Worm (Caenorhabditis elegans) whole organism, young adult: ENCODE results near the gene noca-1.
"Not testable (repeated sequence)": the region's sequence is repeated elsewhere in the genome, so short reads cannot be mapped to it uniquely, and the experiment has no call there.

ENCODE experiments used
- B0019.2 ChIP-seq: fragments of 200-800 bp; sonication (Bioruptor generic); conservative IDR thresholded peaks from 2 replicates; pipeline ENCODE4 v1.3.6; 2022; ENCODE audit warnings: missing genetic modification reagents, missing genetic modification characterization, missing compliant biosample characterization
- B0035.1 ChIP-seq: sonication (generic microtip); optimal IDR thresholded peaks from 2 replicates; lab custom pipeline; 2016; ENCODE audit warnings: missing genetic modification characterization, mild to moderate bottlenecking, missing compliant biosample characterization, missing genotype, missing genetic modification reagents
- D2030.7 ChIP-seq: fragments of 200-800 bp; sonication (Bioruptor generic); IDR thresholded peaks from 2 replicates; pipeline ENCODE4 v1.3.6; 2022; ENCODE audit warnings: missing genetic modification reagents, missing genetic modification characterization, missing compliant biosample characterization
- F10E7.11 ChIP-seq: sonication (generic microtip); optimal IDR thresholded peaks from 2 replicates; lab custom pipeline; 2017; ENCODE audit warnings: mild to moderate bottlenecking, missing genetic modification characterization, moderate library complexity, missing compliant biosample characterization
- F23B12.7 ChIP-seq: sonication (generic microtip); optimal IDR thresholded peaks from 2 replicates; lab custom pipeline; 2017; ENCODE audit warnings: missing genetic modification characterization, mild to moderate bottlenecking, missing compliant biosample characterization, antibody characterized with exemption, moderate library complexity; ENCODE audit not compliant: insufficient read depth
- F33H1.4 ChIP-seq: fragments of 200-800 bp; sonication (Bioruptor generic); IDR thresholded peaks from 2 replicates; pipeline ENCODE4 v1.3.6; 2022; ENCODE audit warnings: missing genetic modification reagents, missing genetic modification characterization, missing compliant biosample characterization
- F57A8.1 ChIP-seq: fragments of 200-800 bp; sonication (Bioruptor generic); optimal IDR thresholded peaks from 2 replicates; lab custom pipeline; 2018; ENCODE audit warnings: mild to moderate bottlenecking, missing genetic modification characterization, moderate library complexity, missing compliant biosample characterization
- T07F8.4 ChIP-seq: sonication (generic microtip); optimal IDR thresholded peaks from 2 replicates; lab custom pipeline; 2016; ENCODE audit warnings: mild to moderate bottlenecking, missing genetic modification characterization, moderate library complexity, missing compliant biosample characterization
- Y53G8AR.9 ChIP-seq: fragments of 200-800 bp; sonication (Bioruptor generic); conservative IDR thresholded peaks from 2 replicates; pipeline ENCODE4 v1.3.6; 2022; ENCODE audit warnings: missing genetic modification reagents, missing genetic modification characterization, missing compliant biosample characterization
- Y95B8A.8 ChIP-seq: fragments of 200-800 bp; sonication (Bioruptor generic); IDR thresholded peaks from 2 replicates; pipeline ENCODE4 v1.3.6; 2022; ENCODE audit warnings: missing genetic modification reagents, missing genetic modification characterization, missing compliant biosample characterization
- aptf-2 ChIP-seq: fragments of 200-800 bp; sonication (Bioruptor generic); conservative IDR thresholded peaks from 2 replicates; pipeline ENCODE4 v1.3.6; 2022; ENCODE audit warnings: missing genetic modification reagents, missing genetic modification characterization, missing compliant biosample characterization
- aptf-3 ChIP-seq: fragments of 200-800 bp; sonication (Bioruptor generic); IDR thresholded peaks from 2 replicates; pipeline ENCODE4 v1.3.6; 2022; ENCODE audit warnings: missing genetic modification characterization, missing compliant biosample characterization
- attf-3 ChIP-seq: fragments of 200-800 bp; sonication (Bioruptor generic); conservative IDR thresholded peaks from 2 replicates; pipeline ENCODE4 v1.3.6; 2022; ENCODE audit warnings: missing genetic modification reagents, missing genetic modification characterization, missing compliant biosample characterization
- attf-5 ChIP-seq: fragments of 200-800 bp; sonication (Bioruptor generic); optimal IDR thresholded peaks from 2 replicates; lab custom pipeline; 2018; ENCODE audit warnings: mild to moderate bottlenecking, missing genetic modification characterization, missing compliant biosample characterization
- bed-2 ChIP-seq: fragments of 200-800 bp; sonication (Bioruptor generic); IDR thresholded peaks from 2 replicates; pipeline ENCODE4 v1.3.6; 2022; ENCODE audit warnings: missing genetic modification reagents, missing genetic modification characterization, missing compliant biosample characterization
- ceh-58 ChIP-seq: fragments of 200-800 bp; sonication (Bioruptor generic); IDR thresholded peaks from 2 replicates; pipeline ENCODE4 v1.3.6; 2022; ENCODE audit warnings: missing genetic modification characterization, missing compliant biosample characterization
- dox-1 ChIP-seq: fragments of 200-800 bp; sonication (Bioruptor generic); IDR thresholded peaks from 2 replicates; pipeline ENCODE4 v1.3.6; 2022; ENCODE audit warnings: missing genetic modification reagents, missing genetic modification characterization, missing compliant biosample characterization
- egl-44 ChIP-seq: fragments of 200-800 bp; sonication (Bioruptor generic); IDR thresholded peaks from 2 replicates; pipeline ENCODE4 v1.3.6; 2022; ENCODE audit warnings: missing genetic modification reagents, missing genetic modification characterization, missing compliant biosample characterization
- him-1 ChIP-seq: sonication (generic microtip); optimal IDR thresholded peaks from 2 replicates; lab custom pipeline; 2016; ENCODE audit warnings: missing genotype, missing genetic modification reagents, missing genetic modification characterization, missing compliant biosample characterization
- hlh-26 ChIP-seq: fragments of 200-800 bp; sonication (Bioruptor generic); conservative IDR thresholded peaks from 2 replicates; pipeline ENCODE4 v1.3.6; 2022; ENCODE audit warnings: missing genetic modification reagents, missing genetic modification characterization, missing compliant biosample characterization
- hmg-1.2 ChIP-seq: fragments of 200-800 bp; sonication (Bioruptor generic); IDR thresholded peaks from 2 replicates; pipeline ENCODE4 v1.3.6; 2022; ENCODE audit warnings: missing genetic modification reagents, missing genetic modification characterization, missing compliant biosample characterization
- hmg-20 ChIP-seq: fragments of 200-800 bp; sonication (Bioruptor generic); IDR thresholded peaks from 2 replicates; pipeline ENCODE4 v1.3.6; 2022; ENCODE audit warnings: missing genetic modification reagents, missing genetic modification characterization, missing compliant biosample characterization
- hrde-1 ChIP-seq: sonication (generic microtip); optimal IDR thresholded peaks from 2 replicates; lab custom pipeline; 2016; ENCODE audit warnings: missing genetic modification characterization, mild to moderate bottlenecking, missing compliant biosample characterization, moderate library complexity, missing genotype, missing genetic modification reagents, borderline replicate concordance
- lag-1 ChIP-seq: fragments of 200-800 bp; sonication (Bioruptor generic); IDR thresholded peaks from 2 replicates; pipeline ENCODE4 v1.3.6; 2022; ENCODE audit warnings: missing genetic modification reagents, missing genetic modification characterization, missing compliant biosample characterization
- let-607 ChIP-seq, 2 experiments: fragments of 200-800 bp in 1 of 2; sonication (Bioruptor generic) in 1 of 2; sonication (generic microtip) in 1 of 2; optimal IDR thresholded peaks; 2 replicates each; lab custom pipeline; 2016 to 2018; ENCODE audit warnings: mild to moderate bottlenecking in 2 of 2, missing compliant biosample characterization in 2 of 2, missing genetic modification characterization in 2 of 2, moderate library complexity in 2 of 2, missing genotype in 1 of 2
- lin-35 ChIP-seq, 3 experiments: fragments of 150-350 bp in 2 of 3; sonication (generic microtip) in 1 of 3; optimal IDR thresholded peaks; 2 replicates each; lab custom pipeline; 2014 to 2018; ENCODE audit warnings: missing biosample characterization in 3 of 3, missing genetic modification characterization in 3 of 3, missing genetic modification reagents in 3 of 3
- lin-40 ChIP-seq: sonication (generic microtip); optimal IDR thresholded peaks from 2 replicates; lab custom pipeline; 2016; ENCODE audit warnings: missing genetic modification characterization, mild to moderate bottlenecking, missing compliant biosample characterization, missing genotype, missing genetic modification reagents
- madf-6 ChIP-seq: fragments of 200-800 bp; sonication (Bioruptor generic); IDR thresholded peaks from 2 replicates; pipeline ENCODE4 v1.3.6; 2022; ENCODE audit warnings: missing genetic modification reagents, missing genetic modification characterization, missing compliant biosample characterization
- mcd-1 ChIP-seq: fragments of 200-800 bp; sonication (Bioruptor generic); IDR thresholded peaks from 2 replicates; pipeline ENCODE4 v1.3.6; 2022; ENCODE audit warnings: missing genetic modification reagents, missing genetic modification characterization, missing compliant biosample characterization
- mel-28 ChIP-seq: sonication (generic microtip); optimal IDR thresholded peaks from 2 replicates; lab custom pipeline; 2016; ENCODE audit warnings: borderline replicate concordance, mild to moderate bottlenecking, missing genetic modification characterization, missing compliant biosample characterization
- mes-4 ChIP-seq: sonication (generic microtip); optimal IDR thresholded peaks from 2 replicates; lab custom pipeline; 2016; ENCODE audit warnings: missing genotype, missing genetic modification characterization, missing compliant biosample characterization
- nhr-80 ChIP-seq: sonication (generic microtip); optimal IDR thresholded peaks from 2 replicates; lab custom pipeline; 2016; ENCODE audit warnings: missing genetic modification characterization, missing compliant biosample characterization
- pbrm-1 ChIP-seq: fragments of 200-800 bp; sonication (Bioruptor generic); IDR thresholded peaks from 2 replicates; pipeline ENCODE4 v1.3.6; 2022; ENCODE audit warnings: missing genetic modification reagents, missing genetic modification characterization, missing compliant biosample characterization
- sdz-38 ChIP-seq: sonication (generic microtip); optimal IDR thresholded peaks from 2 replicates; lab custom pipeline; 2016; ENCODE audit warnings: missing genotype, missing genetic modification characterization, missing compliant biosample characterization
- snpc-1.1 ChIP-seq: sonication (generic microtip); optimal IDR thresholded peaks from 2 replicates; lab custom pipeline; 2017; ENCODE audit warnings: missing genetic modification characterization, mild to moderate bottlenecking, missing compliant biosample characterization, antibody characterized with exemption, moderate library complexity, missing genotype, missing genetic modification reagents; ENCODE audit not compliant: insufficient read depth
- somi-1 ChIP-seq: fragments of 200-800 bp; sonication (Bioruptor generic); optimal IDR thresholded peaks from 2 replicates; lab custom pipeline; 2018; ENCODE audit warnings: mild to moderate bottlenecking, missing genetic modification characterization, missing compliant biosample characterization
- zfh-2 ChIP-seq: fragments of 200-800 bp; sonication (Bioruptor generic); conservative IDR thresholded peaks from 2 replicates; pipeline ENCODE4 v1.3.6; 2022; ENCODE audit warnings: missing genetic modification reagents, missing genetic modification characterization, missing compliant biosample characterization
- ztf-18 ChIP-seq: sonication (generic microtip); optimal IDR thresholded peaks from 2 replicates; lab custom pipeline; 2016; ENCODE audit warnings: missing genotype, mild to moderate bottlenecking, missing genetic modification characterization, missing compliant biosample characterization
- ztf-22 ChIP-seq: fragments of 200-800 bp; sonication (Bioruptor generic); optimal IDR thresholded peaks from 2 replicates; lab custom pipeline; 2018; ENCODE audit warnings: mild to moderate bottlenecking, missing genetic modification characterization, moderate library complexity, missing compliant biosample characterization
- ztf-25 ChIP-seq: fragments of 200-800 bp; sonication (Bioruptor generic); IDR thresholded peaks from 2 replicates; pipeline ENCODE4 v1.3.6; 2022; ENCODE audit warnings: missing genetic modification reagents, missing genetic modification characterization, missing compliant biosample characterization
- ztf-28 ChIP-seq: fragments of 200-800 bp; sonication (Bioruptor generic); IDR thresholded peaks from 2 replicates; pipeline ENCODE4 v1.3.6; 2022; ENCODE audit warnings: missing genetic modification reagents, missing genetic modification characterization, missing compliant biosample characterization

The noca-1 gene

DNA sequence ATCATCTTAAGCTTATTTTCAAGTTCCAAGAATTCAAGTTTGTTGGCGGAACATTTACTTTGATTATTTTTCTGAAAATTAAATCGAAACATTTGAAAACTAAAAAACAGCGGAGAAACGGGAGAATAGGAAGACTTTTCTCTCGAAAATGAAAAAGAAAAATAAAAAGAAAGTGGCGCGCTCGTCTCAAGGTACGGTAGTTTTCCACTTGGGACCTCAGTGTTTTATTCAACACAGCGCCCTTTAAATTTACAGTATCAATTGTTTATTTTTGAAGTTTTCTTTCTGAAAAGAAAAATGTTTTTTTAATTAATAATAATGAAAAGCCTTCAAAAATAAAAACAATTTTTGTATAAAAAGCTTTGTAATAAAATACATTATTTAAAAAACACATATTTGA lies 21.2 kb upstream of the noca-1 start (continued):
- peak; percentile 67 for TF ChIP-seq him-1
- peak; percentile 88 for TF ChIP-seq D2030.7 (GFP tag; lab: Robert Waterston, UW)
- TF ChIP-seq attf-3 (GFP tag; lab: Robert Waterston, UW): peak; percentile 63
- TF ChIP-seq F10E7.11 (tag; lab: Kevin White, UChicago): no peak
- no peak for TF ChIP-seq hmg-1.2
- TF ChIP-seq Y53G8AR.9 (GFP tag; lab: Robert Waterston, UW): peak; percentile 39; the same call in 1 of the 2 replicates
- peak; percentile 95 for TF ChIP-seq F33H1.4 (GFP tag; lab: Robert Waterston, UW)
- peak; percentile 93 for TF ChIP-seq madf-6 (GFP tag; lab: Robert Waterston, UW)
- no peak for TF ChIP-seq Y95B8A.8 (GFP tag; lab: Robert Waterston, UW)
- TF ChIP-seq F23B12.7 (tag; lab: Kevin White, UChicago): no peak
- no peak for TF ChIP-seq F57A8.1 (GFP tag; lab: Kevin White, UChicago)
- TF ChIP-seq lag-1: no peak
- TF ChIP-seq B0019.2 (GFP tag; lab: Robert Waterston, UW): 0 out of 2 replicates have a peak, but pooled peaks have one; percentile 11
- TF ChIP-seq ztf-22 (GFP tag; lab: Kevin White, UChicago): no peak
- no peak for TF ChIP-seq let-607 (tag; optimal IDR thresholded peaks at IDR 0.05; lab: Kevin White, UChicago)
- peak; percentile 32; the same call in 1 of the 2 replicates for TF ChIP-seq pbrm-1
- TF ChIP-seq, all 124 proteins: peak for 18

DNA sequence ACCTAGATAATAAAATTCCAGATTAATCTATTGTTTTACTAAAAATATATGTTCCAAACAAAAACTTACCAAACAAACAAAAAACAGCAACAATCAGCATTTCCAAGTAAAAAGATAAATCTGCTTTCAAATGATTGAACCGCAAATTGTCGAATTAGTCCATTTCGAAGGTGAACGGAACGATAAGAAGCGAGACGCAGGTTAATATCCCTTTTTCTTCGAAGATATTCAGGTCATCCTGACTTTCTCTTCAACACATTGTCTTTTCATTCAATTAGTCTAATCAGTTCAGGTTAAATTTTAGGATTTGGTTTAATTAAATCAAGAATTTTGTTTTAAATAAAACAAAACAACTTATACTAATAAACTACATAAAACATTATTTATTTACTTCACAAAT lies 19.3 kb upstream of the noca-1 start, which contains the start of gene B0365.9:
Gene B0365.9 (minus strand): TSS at position 186 of the 400 bp plus-strand sequence.
- TF ChIP-seq snpc-1.1 (tag; lab: Kevin White, UChicago) (no peak), egl-44 (no peak), sdz-38 (tag; lab: Kevin White, UChicago) (no peak), aptf-2 (GFP tag; lab: Robert Waterston, UW) (no peak), F10E7.11 (tag; lab: Kevin White, UChicago) (no peak), attf-3 (GFP tag; lab: Robert Waterston, UW) (no peak), hrde-1 (no peak), attf-5 (GFP tag; lab: Kevin White, UChicago) (no peak), lin-35 (GFP tag; optimal IDR thresholded peaks at IDR 0.05; lab: Kevin White, UChicago) (no peak), lin-40 (tag; lab: Kevin White, UChicago) (no peak)

DNA sequence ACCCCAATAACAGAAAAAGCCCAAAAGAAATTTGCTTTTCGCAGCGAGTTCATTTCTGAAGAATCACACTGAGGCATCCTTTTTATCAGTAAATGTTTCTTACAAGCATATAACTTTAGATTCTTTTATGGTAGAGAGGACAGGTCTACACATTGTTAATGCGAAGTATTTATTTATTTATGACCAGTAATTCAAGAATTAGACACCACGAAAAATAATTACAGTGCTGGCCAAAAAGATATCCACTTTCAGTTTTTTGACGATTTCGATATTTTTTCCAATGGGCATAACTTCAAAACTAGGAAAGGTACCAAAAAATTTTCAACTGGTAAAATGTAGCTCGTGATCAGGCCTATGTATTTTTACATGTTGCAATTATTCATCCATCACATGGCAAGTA lies 17.9 kb upstream of the noca-1 start, which contains the start of gene clec-225:
Gene clec-225 (minus strand): TSS at position 101 of the 400 bp plus-strand sequence.
- not testable (repeated sequence) for TF ChIP-seq mel-28 (tag; lab: Kevin White, UChicago); ztf-18 (tag; lab: Kevin White, UChicago); zfh-2 (GFP tag; lab: Robert Waterston, UW)
- TF ChIP-seq, all 124 proteins: peak for 0; not testable (repeated sequence) for 124

DNA sequence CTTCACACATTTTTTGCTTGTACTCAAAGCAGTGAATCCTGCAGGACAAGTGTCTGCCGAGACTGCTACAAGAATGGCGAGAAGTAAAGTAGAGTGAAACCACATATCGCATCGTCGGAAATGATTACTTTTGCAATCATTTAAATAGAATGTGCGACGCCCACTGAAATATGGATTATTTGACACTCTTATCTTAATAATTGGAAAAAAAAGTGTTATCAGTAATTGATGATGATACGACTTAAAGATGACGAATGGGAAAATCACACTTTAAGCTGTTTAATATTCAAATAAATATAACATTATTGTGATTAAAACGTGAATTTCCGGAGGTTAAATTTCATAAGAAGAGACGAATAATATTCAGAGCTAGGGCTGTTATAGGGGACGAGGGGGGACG lies 14.8 kb upstream of the noca-1 start, which contains the start of gene clec-41:
Gene clec-41 (minus strand): TSS at position 147 of the 400 bp plus-strand sequence.
- TF ChIP-seq T07F8.4 (tag; lab: Kevin White, UChicago) (no peak), nhr-80 (peak; percentile 81)

DNA sequence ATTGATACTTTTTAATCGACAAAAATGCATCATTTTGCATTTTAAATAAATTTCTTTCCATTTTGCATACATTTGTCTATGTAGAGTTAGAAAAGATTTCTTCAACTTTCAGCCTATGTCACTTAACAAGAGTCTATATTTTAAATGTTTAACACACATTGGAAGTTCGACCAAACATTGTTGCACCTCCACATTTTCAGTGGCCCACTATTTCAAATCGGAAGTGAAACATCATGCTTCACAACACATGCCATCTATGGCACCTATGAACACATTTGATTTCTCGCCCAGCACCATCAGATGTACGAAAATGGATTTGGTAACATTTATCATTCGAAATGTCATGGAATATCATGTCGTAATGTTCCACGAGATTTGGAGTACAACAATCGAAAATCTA lies 14.0 kb upstream of the noca-1 start, which contains the start of gene dhc-3:
Gene dhc-3 (plus strand): TSS at position 301 of the 400 bp plus-strand sequence.
- TF ChIP-seq bed-2 (GFP tag; lab: Robert Waterston, UW): no peak
- TF ChIP-seq mcd-1 (GFP tag; lab: Robert Waterston, UW): no peak
- no peak for TF ChIP-seq aptf-3 (GFP tag; lab: Robert Waterston, UW)
- no peak for TF ChIP-seq somi-1 (GFP tag; lab: Kevin White, UChicago)
- no peak for TF ChIP-seq ztf-28 (GFP tag; lab: Robert Waterston, UW)
- TF ChIP-seq lin-35 (GFP tag; optimal IDR thresholded peaks at IDR 0.05; lab: Kevin White, UChicago): no peak
- no peak for TF ChIP-seq ceh-58 (GFP tag; lab: Robert Waterston, UW)
- no peak for TF ChIP-seq mes-4 (tag; lab: Kevin White, UChicago)
- TF ChIP-seq B0035.1: no peak
- TF ChIP-seq hlh-26 (GFP tag; lab: Robert Waterston, UW): no peak
- no peak for TF ChIP-seq dox-1 (GFP tag; lab: Robert Waterston, UW)
- no peak for TF ChIP-seq hrde-1
- TF ChIP-seq ztf-25 (GFP tag; lab: Robert Waterston, UW): no peak
- no peak for TF ChIP-seq hmg-20 (GFP tag; lab: Robert Waterston, UW)
